Fruit fly (Drosophila melanogaster): ENCODE measurements around the gene CG7906.

CG7906 gene

DNA sequence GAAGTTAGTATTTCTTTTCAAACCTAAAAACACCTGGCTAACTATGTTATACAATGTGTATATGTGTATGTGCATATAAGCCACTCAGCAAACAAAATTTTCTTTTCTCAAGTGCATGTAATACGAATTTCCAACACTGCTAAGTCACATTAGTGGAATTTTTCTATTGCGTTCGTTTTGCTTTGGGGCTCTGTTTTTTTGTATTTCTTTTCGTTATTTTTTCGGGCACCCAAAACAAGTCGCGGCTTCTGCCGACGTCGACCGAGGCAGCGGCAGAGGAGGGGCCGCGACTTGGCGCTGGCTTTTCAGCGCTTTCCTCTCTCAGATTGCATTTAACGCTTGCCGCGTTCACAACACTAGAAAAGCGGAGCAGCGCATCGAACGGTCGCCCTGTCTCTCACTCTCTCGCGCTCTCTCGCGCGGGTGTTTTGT, 17.0 kb upstream of the CG7906 start:
- TF ChIP-seq CG34367 (tag; optimal IDR thresholded peaks at IDR 0.05) (no peak), gl (tag; optimal IDR thresholded peaks at IDR 0.05) (no peak), Pif1A (GFP tag; optimal IDR thresholded peaks at IDR 0.05) (no peak), CG12605 (GFP tag; IDR thresholded peaks at IDR 0.05) (peak; percentile 83), rn (GFP tag; IDR thresholded peaks at IDR 0.05) (no peak), Snoo (tag; optimal IDR thresholded peaks at IDR 0.05) (no peak), CG17806 (tag; optimal IDR thresholded peaks at IDR 0.05) (no peak), CG10348 (GFP tag; IDR thresholded peaks at IDR 0.05) (no peak), Ets98B (GFP tag; IDR thresholded peaks at IDR 0.05) (peak; percentile 69; the same call in 1 of the 2 replicates), CG32121 (GFP tag; IDR thresholded peaks at IDR 0.05) (peak; percentile 40; the same call in 1 of the 2 replicates), CG14655 (GFP tag; optimal IDR thresholded peaks at IDR 0.05) (peak; percentile 59), D1 (tag; optimal IDR thresholded peaks at IDR 0.05) (no peak), Pif1B (GFP tag; optimal IDR thresholded peaks at IDR 0.05) (no peak), CG9948 (tag; optimal IDR thresholded peaks at IDR 0.05) (no peak), CG15710 (tag; optimal IDR thresholded peaks at IDR 0.05) (no peak), fd96Ca (GFP tag; IDR thresholded peaks at IDR 0.05) (no peak), CG13204 (GFP tag; optimal IDR thresholded peaks at IDR 0.05) (no peak), CG8301 (tag; optimal IDR thresholded peaks at IDR 0.05) (peak; percentile 51), EcR (GFP tag; optimal IDR thresholded peaks at IDR 0.05) (no peak), CG8159 (tag; optimal IDR thresholded peaks at IDR 0.05) (no peak), CG4496 (GFP tag; IDR thresholded peaks at IDR 0.05) (peak; percentile 81)

DNA sequence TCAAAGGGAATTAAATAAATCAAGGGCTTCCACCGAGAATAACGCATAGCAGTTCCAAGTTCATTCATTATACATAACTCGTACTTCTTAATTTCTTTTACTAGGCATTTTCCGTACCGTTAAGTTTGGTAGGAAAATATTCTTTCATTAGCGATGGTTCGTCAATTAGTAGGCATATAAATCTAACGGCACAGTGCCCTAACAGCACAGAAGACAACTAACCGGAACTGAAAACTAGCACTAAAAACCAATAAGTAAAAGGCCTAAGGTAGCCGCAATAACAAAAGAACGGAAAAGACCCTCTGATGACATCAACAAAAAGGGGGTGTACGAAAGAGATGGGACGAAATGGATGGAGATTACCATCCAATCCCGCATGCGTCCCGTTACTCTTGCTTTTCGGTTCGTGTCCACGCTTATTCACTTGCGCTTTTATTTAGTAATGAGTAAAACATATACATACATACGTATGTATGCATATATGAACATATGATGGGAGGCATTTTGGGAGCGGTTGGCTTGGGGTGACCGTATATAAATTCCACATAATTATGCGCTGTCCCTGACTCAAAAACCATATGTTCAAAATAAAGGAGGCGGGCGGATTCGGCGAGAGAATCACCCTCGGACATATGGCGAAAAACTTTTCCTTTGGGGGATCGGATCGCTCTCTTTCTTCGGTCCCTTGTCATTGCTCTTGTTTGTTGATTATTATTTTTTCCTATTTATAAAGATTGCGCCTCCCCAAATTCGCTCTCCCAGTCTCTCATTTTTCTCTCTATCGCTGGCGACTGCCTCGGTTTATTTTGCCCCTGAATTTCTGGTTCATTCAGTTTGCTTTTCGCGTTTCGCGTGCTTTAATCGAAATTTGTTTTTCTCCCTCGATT, 15.6 kb upstream of the CG7906 start:
- TF ChIP-seq CG4496 (GFP tag; IDR thresholded peaks at IDR 0.05) (no peak), CG12605 (GFP tag; IDR thresholded peaks at IDR 0.05) (peak; percentile 20; the same call in 1 of the 2 replicates)

DNA sequence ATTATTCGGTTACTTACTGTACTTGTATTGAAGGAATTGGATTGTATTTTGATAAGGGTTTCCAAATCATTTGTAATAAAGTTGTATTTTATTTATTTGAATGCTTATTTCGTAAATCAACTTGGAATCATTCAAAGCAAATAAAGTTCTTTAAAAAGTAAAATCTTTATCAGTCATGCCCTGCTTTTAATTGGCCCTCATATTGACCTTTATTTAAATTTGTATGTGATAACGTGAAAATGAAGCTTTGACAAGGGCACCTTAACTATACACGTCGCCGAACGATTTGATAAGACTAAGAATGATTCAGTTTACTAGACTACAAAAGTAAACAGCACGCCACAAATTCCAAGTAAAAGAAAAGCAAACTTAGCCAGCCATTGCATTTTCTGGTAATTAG, 14.2 kb upstream of the CG7906 start:
- no peak for TF ChIP-seq Pif1A (GFP tag; optimal IDR thresholded peaks at IDR 0.05)
- TF ChIP-seq CG8159 (tag; optimal IDR thresholded peaks at IDR 0.05) = no peak
- no peak for TF ChIP-seq CG32121 (GFP tag; IDR thresholded peaks at IDR 0.05)
- TF ChIP-seq CG15710 (tag; optimal IDR thresholded peaks at IDR 0.05) = no peak
- no peak for TF ChIP-seq CG14655 (GFP tag; optimal IDR thresholded peaks at IDR 0.05)
- TF ChIP-seq EcR (GFP tag; optimal IDR thresholded peaks at IDR 0.05) = no peak
- no peak for TF ChIP-seq rn (GFP tag; IDR thresholded peaks at IDR 0.05)
- TF ChIP-seq CG13204 (GFP tag; optimal IDR thresholded peaks at IDR 0.05) = no peak
- no peak for TF ChIP-seq CG17806 (tag; optimal IDR thresholded peaks at IDR 0.05)
- TF ChIP-seq CG10348 (GFP tag; IDR thresholded peaks at IDR 0.05) = no peak

DNA sequence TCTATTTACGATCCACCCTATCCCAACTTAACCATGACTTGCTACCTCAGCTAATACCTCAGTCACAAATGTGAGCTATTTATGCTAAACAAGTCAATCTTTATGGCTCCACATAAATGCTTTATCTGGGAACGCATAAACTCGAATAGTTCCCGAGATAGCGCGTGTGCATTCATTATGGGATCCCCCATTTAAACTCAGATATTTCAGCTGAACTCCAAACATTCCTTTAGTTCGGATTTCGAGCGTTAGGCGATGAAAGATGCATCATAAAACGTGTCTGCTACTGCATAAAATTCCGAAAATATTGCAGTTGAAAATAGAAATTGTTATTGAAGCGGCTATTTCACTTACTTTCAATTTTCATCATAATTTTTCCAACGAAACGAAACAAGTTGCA, 13.0 kb upstream of the CG7906 start:
- TF ChIP-seq Snoo (tag; optimal IDR thresholded peaks at IDR 0.05) (no peak), CG8301 (tag; optimal IDR thresholded peaks at IDR 0.05) (no peak), CG15710 (tag; optimal IDR thresholded peaks at IDR 0.05) (no peak), CG17806 (tag; optimal IDR thresholded peaks at IDR 0.05) (no peak), gl (tag; optimal IDR thresholded peaks at IDR 0.05) (no peak), fd96Ca (GFP tag; IDR thresholded peaks at IDR 0.05) (no peak), CG9948 (tag; optimal IDR thresholded peaks at IDR 0.05) (no peak), CG13204 (GFP tag; optimal IDR thresholded peaks at IDR 0.05) (no peak)

DNA sequence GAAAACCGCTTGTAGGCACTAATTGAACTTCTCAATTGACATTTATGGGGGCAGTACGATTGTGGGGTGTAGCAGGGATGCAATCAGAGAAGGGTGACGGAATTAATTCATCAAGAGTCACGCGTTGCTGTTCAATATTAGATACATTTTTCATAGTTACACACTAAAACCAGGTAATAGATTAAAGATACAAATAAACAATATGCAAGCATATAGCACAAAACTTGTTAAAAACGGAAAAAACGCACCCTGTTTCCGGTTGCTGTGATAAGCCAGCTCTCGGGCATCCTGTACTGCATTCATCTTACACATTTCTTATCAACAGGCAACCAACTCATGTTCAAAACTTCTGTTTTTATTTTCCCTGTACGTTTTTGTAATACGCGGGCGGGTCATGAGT, 7.4 kb upstream of the CG7906 start:
- TF ChIP-seq CG17806 (tag; optimal IDR thresholded peaks at IDR 0.05) = no peak
- TF ChIP-seq fd96Ca (GFP tag; IDR thresholded peaks at IDR 0.05) = no peak
- TF ChIP-seq Pif1A (GFP tag; optimal IDR thresholded peaks at IDR 0.05) = no peak
- TF ChIP-seq CG8159 (tag; optimal IDR thresholded peaks at IDR 0.05) = peak; percentile 49
- no peak for TF ChIP-seq CG32121 (GFP tag; IDR thresholded peaks at IDR 0.05)
- no peak for TF ChIP-seq CG13204 (GFP tag; optimal IDR thresholded peaks at IDR 0.05)
- no peak for TF ChIP-seq CG14655 (GFP tag; optimal IDR thresholded peaks at IDR 0.05)
- TF ChIP-seq gl (tag; optimal IDR thresholded peaks at IDR 0.05) = no peak
- TF ChIP-seq EcR (GFP tag; optimal IDR thresholded peaks at IDR 0.05) = no peak
- TF ChIP-seq Pif1B (GFP tag; optimal IDR thresholded peaks at IDR 0.05) = no peak
- TF ChIP-seq rn (GFP tag; IDR thresholded peaks at IDR 0.05) = no peak
- no peak for TF ChIP-seq CG9948 (tag; optimal IDR thresholded peaks at IDR 0.05)
- no peak for TF ChIP-seq CG34367 (tag; optimal IDR thresholded peaks at IDR 0.05)
- no peak for TF ChIP-seq CG10348 (GFP tag; IDR thresholded peaks at IDR 0.05)
- peak; percentile 4; the same call in 1 of the 2 replicates for TF ChIP-seq Ets98B (GFP tag; IDR thresholded peaks at IDR 0.05)
- no peak for TF ChIP-seq Snoo (tag; optimal IDR thresholded peaks at IDR 0.05)
- peak; percentile 59; the same call in 1 of the 3 replicates for TF ChIP-seq CG4496 (GFP tag; IDR thresholded peaks at IDR 0.05)
- no peak for TF ChIP-seq CG15710 (tag; optimal IDR thresholded peaks at IDR 0.05)

DNA sequence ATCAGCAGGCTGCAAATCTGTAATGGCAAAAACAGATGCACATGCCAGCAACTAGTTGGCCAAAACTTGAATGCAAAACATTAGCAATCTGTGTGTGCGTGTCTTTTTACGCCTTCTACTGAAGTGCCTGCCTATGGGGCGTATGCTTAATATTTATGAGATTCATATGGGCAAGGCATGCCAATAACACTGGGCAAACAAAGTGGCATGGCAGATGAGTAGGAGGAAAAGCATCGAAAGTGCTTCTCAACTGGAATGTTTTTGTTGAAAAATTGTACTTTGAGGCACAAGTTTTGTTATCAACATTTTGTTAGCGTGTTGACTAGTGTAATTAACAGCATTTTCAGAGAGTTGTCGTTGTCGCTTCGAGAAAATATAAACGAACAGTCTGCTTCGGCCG, 7.0 kb upstream of the CG7906 start:
- TF ChIP-seq CG13204 (GFP tag; optimal IDR thresholded peaks at IDR 0.05) = no peak
- peak; percentile 20 for TF ChIP-seq CG8301 (tag; optimal IDR thresholded peaks at IDR 0.05)
- no peak for TF ChIP-seq CG12605 (GFP tag; IDR thresholded peaks at IDR 0.05)
- peak; percentile 64 for TF ChIP-seq Ets98B (GFP tag; IDR thresholded peaks at IDR 0.05)
- TF ChIP-seq CG4496 (GFP tag; IDR thresholded peaks at IDR 0.05) = peak; percentile 69
- peak; percentile 20; the same call in 1 of the 2 replicates for TF ChIP-seq CG32121 (GFP tag; IDR thresholded peaks at IDR 0.05)
- peak; percentile 42 for TF ChIP-seq CG14655 (GFP tag; optimal IDR thresholded peaks at IDR 0.05)
